Fruit fly (Drosophila melanogaster): ENCODE measurements around the gene CG13605.

CG13605 gene

DNA sequence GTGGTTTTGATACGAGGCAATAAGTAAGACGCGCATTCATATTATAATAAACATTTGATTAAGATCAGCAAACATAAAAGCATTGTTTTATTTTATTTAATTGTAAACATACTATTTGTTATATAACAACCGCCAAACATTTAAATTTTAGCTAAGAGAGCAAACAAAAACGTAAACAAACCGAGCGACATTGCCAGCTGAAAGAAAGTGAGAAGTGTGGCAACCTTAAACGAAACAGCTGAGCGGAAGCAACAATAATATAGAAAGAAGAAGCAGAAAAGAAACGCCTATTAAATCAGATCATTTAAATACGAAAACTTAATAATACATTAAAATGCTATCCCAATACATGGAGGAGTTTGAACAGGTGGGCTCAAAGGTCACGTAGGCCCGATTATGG lies 22.4 kb upstream of the CG13605 start, which contains the start of gene Sec10:
TSS of gene Sec10 (plus strand) at position 252 of the 400 bp plus-strand sequence.
- TF ChIP-seq CTCF (optimal IDR thresholded peaks at IDR 0.05) = no peak
- TF ChIP-seq CG8478 (optimal IDR thresholded peaks at IDR 0.05) = no peak

DNA sequence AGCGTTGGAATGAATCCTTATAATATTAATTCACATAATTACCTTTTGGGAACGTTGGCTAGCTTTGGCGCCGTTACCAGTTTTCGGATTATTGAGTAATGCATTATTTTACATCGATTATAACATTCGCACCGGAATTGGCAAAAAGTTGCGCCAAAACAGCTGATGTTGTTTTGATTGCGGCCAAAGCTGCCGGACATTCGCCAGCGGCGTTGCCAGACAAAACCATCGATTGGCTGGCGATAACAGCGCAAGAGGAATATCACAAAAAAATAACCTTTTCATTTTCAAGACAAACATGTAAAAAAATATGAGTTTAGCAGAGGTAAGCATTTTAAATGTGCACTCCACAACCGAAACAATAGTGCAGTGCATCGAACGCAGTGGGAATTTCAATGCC lies 17.9 kb upstream of the CG13605 start, which contains the start of the genes GatB and Tsc1:
TSS of gene GatB (minus strand) at position 176 of the 400 bp plus-strand sequence.
TSS of gene Tsc1 (plus strand) at position 228 of the 400 bp plus-strand sequence.
- TF ChIP-seq CTCF (optimal IDR thresholded peaks at IDR 0.05) (peak in 1 of 2 experiments; percentile 12), CG8478 (optimal IDR thresholded peaks at IDR 0.05) (no peak)

DNA sequence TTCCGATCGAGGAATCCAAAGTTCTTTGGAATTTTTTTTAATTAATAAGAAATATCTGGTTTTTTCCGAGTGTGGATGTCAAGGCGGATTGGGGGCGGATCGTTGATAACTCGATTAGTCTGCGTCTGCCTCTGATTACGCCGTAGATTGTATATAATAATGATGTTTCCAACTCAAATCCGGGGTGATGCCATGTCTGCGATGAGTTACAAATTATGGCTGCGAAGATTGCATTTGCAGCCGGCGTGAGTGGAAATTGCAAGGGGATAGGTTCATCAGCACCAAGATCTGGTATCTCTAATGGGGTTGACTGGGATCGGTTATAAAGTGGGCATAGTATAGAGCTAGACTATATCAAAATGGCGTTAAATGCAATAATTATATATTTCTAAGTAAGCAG lies 10.2 kb upstream of the CG13605 start:
- TF ChIP-seq CTCF (optimal IDR thresholded peaks at IDR 0.05) (no peak), CG8478 (optimal IDR thresholded peaks at IDR 0.05) (no peak)

DNA sequence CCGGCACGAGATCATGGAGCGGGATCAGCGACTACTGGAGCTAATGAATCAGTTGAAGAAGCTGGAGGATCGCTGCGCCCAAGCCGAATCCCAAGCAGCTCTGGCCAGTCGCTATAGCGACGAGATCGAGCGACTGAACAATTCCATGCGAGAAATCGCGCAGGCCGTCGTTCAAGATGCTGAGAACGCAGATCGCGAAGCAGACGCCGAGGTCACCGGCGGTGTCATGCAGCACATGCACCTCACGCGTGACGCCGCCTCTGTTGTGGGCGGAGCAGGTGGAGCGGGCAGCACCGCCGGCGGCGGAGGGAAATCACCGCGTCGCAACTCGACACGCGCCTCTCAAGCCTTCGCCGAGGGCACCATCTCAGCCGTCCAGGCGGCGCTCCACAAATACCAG lies 9.5 kb upstream of the CG13605 start:
- no peak for TF ChIP-seq CTCF (optimal IDR thresholded peaks at IDR 0.05)
- no peak for TF ChIP-seq CG8478 (optimal IDR thresholded peaks at IDR 0.05)

DNA sequence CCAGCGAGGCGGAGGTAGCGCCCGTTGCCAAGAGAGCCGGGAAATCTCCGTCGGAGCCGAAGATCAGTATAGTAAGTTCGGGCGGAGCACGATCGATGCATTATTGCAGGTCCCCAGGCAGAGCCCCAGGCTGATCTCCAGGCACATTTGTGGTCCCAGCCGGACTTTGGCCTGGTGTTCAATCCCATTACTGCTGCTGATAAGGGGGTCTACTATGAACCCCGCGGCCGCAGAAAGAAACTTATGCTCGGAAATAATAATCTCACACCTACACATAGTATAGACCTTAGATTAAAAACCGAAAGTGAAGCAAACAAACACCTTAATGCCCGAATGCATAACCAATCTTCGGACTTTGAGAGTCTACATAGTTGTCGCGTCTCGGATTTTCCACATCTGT lies 4.8 kb upstream of the CG13605 start:
- TF ChIP-seq CG8478 (optimal IDR thresholded peaks at IDR 0.05) (no peak), CTCF (optimal IDR thresholded peaks at IDR 0.05) (no peak)

DNA sequence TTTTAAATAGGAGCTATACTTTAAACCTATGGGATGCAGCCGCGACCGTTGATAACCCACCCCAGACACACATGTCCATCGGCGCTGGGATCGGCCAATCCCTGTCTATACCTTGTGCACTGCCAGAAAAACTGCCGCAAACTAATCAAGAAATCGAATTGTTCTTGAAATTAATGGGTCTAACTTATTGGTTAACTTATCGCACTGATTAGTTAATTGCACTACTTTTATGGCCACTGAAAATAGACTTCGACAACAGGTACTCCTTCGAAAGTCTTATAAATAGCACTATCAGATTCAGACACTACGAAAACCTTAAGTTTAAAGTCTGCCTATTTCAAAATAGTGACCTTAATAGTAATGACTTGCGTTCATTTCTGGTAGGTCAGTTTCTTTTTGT lies 4.0 kb upstream of the CG13605 start, which contains the start of gene CG13607:
TSS of gene CG13607 (minus strand) at position 143 of the 400 bp plus-strand sequence.
- no peak for TF ChIP-seq CG8478 (optimal IDR thresholded peaks at IDR 0.05)
- TF ChIP-seq CTCF (optimal IDR thresholded peaks at IDR 0.05) = no peak

DNA sequence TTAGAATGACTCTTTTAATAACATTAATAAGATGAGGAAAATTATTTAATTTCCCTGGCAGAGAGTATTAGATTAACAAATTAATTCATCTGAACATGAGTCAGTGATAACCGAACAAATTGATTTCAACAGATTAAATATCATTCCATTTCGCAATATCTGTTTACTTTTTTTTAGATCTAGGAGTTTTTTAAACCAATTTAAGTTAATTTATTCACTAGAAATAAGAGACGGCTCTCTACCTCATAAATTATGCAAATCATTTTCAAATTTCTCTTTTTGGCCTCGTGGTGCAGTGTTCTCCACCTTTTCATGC lies 839 bp upstream of the CG13605 start, which contains the start of gene Root:
TSS of gene Root (plus strand) at position 217 of the 316 bp plus-strand sequence.
- TF ChIP-seq CG8478 (optimal IDR thresholded peaks at IDR 0.05) (no peak), CTCF (optimal IDR thresholded peaks at IDR 0.05) (no peak)

DNA sequence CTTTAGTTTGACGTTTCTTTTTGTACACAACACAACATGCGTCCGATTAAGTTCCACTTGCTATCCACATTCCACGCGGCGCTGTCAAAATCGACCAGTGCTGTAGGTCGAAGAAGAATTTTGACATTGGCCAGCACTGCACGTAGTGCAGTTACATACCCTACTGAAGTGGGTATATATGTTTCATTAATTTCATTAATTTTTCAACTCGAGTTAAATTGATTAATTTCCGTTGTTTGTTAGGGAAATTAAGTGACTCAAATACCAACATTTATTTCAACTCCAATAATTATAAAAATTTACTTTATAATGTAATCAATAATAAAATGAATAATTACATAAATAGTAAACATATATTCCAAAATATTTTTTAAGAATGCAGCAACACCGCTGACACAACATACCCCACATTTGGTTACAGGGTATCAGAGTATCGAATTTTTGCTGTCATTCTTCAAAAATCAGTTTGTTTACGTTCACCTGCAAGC lies 3.2 kb downstream of the CG13605 start, which contains the start of the genes eIF4EHP and CG18428:
TSS of gene eIF4EHP (minus strand) at position 59 of the 488 bp plus-strand sequence.
TSS of gene CG18428 (plus strand) at position 435 of the 488 bp plus-strand sequence.
- TF ChIP-seq CTCF (optimal IDR thresholded peaks at IDR 0.05) = no peak
- no peak for TF ChIP-seq CG8478 (optimal IDR thresholded peaks at IDR 0.05)

DNA sequence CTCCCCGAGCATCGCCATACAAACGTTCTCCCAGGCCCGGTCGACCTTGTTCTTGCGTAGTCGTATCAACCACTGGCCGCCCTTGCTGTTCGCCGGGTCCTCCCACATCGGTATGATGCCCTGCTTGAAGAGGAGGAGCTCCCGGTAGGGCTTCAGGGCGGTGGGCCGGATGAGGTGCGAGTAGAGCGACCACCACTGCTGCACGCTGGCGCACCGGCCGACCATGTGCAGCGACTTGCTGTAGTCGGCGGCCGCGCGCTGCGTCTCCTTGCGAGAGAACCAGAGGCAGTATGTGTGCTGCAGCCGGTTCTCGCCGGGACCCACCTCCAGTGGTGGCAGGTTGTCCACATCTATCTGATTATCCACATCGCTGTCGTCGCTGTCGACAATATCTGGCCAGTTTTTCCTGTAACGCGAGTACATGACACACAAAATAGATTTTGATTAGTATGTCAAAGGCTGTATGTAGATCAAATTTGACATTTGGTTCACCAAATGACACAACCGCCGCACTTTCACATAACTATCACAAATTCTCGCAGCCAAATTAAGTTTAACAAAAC lies 5.2 kb downstream of the CG13605 start, which contains the start of gene CG10694:
TSS of gene CG10694 (plus strand) at position 513 of the 563 bp plus-strand sequence.
- TF ChIP-seq CTCF (optimal IDR thresholded peaks at IDR 0.05) = no peak
- no peak for TF ChIP-seq CG8478 (optimal IDR thresholded peaks at IDR 0.05)

DNA sequence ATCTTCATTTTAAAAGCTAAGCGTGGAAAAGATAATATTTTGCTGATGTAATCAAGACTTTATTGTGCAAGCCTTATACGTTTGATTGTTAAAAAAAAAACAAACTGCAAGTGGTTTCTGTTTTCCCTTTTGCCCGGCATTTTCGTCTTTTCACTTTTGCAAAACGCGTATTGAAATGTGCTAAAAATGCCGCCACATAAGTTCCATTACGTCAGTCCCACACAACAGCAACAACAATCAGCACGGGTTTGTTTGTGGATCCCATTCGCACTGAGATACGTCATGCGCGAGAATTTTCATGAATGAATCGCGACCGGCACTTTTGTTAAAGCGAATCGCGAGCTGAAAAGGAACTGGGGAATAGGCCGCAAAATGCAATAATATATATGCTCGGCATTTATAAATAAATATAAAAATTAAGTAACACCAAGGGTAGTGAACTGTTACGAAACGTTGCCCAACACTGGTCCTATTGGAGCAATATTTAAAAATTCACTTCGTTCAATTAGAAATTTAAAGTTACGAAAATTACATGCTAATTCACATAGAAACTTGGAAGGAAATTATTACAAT lies 6.0 kb downstream of the CG13605 start:
- TF ChIP-seq CTCF (optimal IDR thresholded peaks at IDR 0.05) (no peak), CG8478 (optimal IDR thresholded peaks at IDR 0.05) (no peak)

DNA sequence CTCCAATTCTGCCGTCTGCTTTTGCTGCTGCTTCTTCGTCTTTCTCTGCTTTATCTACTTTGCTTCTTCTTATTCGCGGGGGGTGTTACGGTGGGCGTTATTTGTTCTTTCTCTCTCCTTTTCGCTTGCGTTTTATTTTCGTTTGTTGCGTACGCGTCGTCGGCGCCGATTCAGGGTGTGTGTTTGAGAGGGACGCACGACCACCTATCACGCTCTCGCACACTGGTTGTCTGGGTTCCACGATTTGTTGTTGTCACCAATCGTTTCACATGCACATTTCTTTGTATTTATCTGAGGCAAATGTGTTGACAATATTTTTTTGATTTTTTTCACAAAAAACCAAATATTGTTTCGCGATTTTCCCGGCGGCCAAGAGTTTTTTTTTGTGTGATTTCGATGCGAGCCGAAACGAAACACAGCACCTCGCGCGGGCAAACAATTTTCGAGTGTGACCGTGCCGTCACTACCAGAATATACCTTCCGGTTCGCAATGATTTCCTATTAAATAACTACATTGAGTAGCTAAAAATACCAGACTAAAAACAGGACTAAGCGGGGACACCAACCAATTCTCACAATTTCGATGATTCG lies 6.8 kb downstream of the CG13605 start, which contains the start of gene Syx1A:
TSS of gene Syx1A (minus strand) at position 452 of the 591 bp plus-strand sequence.
- TF ChIP-seq CG8478 (optimal IDR thresholded peaks at IDR 0.05) (no peak), CTCF (optimal IDR thresholded peaks at IDR 0.05) (peak in 1 of 2 experiments; percentile 34)

DNA sequence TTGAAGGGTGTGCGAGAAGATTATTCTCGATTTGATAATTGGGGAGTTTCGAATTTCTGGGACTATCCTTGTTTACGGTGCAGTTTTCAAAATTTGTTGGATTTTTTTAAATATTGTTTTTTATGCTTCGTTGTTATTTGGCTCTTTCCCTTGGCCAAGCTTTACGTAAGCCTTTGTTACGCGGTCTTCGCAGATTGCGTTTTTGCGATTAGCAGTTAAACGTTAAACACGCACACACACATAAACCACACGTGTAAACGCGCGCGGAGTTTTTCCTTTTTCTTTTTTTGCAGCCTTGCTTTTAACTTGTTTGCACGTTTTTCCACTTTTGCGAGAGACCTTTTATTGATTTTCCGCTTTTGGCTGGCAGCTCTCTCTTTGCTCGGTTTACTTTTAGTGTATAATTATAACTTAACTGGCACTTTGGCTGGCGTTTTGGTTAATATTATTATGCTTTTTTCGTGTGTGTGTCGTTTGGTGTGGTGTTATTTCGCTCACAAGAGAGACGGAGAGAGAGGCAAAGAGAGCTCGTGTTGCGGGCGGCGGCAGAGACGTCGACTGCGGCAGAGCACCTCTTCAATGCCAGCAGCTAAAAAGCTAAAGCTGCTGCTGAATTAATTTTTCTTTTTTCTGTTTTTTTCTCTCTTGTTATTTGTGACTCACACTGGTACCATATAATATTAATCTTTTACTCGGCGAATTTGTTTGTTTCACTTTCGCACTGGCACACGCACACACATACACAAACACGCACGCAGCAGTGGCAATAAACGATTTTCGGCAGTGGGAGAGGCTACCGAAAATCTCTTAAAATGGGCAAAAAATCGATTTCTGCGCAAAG lies 7.5 kb downstream of the CG13605 start:
- TF ChIP-seq CG8478 (optimal IDR thresholded peaks at IDR 0.05) (no peak), CTCF (optimal IDR thresholded peaks at IDR 0.05) (no peak)

DNA sequence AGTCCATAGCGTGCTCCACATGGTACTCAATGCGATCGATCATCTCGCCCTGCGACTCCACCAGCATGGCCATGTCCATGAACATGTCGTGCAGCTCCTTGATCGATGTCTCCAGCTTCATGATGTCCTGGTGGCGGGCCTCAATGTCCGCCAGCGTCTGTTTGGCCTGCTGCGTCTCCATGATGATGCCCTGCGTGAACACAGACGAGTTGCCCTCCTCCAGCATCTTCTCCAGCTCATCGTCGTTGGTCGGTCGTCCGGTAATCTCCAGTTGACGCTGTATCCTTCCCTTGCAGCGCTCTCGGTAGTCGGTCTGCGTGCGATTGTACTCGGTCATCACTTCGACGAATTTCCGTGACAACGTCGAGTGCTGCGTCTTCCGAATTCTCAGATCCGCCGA lies 8.5 kb downstream of the CG13605 start:
- TF ChIP-seq CTCF (optimal IDR thresholded peaks at IDR 0.05) (no peak), CG8478 (optimal IDR thresholded peaks at IDR 0.05) (no peak)

DNA sequence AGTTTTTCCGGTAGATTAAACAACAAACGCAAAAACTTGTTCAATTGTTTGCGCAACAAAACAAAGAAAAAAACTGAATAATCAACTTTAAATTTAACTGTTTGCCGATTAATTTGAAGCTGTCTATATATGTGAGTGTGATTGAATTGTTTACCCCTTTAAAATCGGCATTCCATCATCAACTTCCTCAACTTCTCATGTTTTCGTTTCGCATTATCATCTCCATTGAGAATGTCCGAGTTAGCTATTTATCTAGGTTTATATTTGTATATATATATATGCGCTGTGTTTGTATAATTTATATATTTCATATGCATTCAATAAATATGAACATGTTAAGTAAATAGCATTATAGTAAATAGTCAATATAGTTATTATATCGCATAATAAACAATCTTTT lies 9.8 kb downstream of the CG13605 start:
- no peak for TF ChIP-seq CG8478 (optimal IDR thresholded peaks at IDR 0.05)
- TF ChIP-seq CTCF (optimal IDR thresholded peaks at IDR 0.05) = no peak

DNA sequence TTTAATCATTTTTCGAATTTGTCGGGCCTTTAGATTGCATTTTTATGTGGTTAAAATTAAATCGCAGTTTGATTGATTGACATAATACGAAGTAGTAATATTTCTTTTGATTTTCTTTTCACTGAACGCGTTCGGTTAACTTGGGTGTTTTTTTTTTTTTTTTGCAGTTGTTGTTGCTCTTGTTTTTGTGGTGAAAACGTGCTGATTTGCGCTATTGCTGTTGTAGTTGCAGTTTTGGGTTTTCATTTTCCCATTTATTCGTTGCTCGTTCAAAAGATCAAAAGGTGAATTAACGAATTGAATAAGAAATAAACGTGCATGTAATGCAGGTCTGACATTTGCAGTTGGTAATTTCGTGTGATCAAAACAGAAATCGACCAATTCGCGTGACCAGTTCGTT lies 10.8 kb downstream of the CG13605 start:
- no peak for TF ChIP-seq CTCF (optimal IDR thresholded peaks at IDR 0.05)
- no peak for TF ChIP-seq CG8478 (optimal IDR thresholded peaks at IDR 0.05)

All from S2 (cell line).